Worm (Caenorhabditis elegans): Measurements from ENCODE around the gene ceh-39.

The ceh-39 gene

ce11 chrX:1888445-1889035 lies 32.6 kb upstream of the ceh-39 start (continued):
- TF ChIP-seq unc-62 (GFP tag; optimal IDR thresholded peaks at IDR 0.05 in 1 of 2) (peak in 1 of 2 experiments; percentile 12), unc-62 (tag; optimal IDR thresholded peaks at IDR 0.05) (no peak), mes-2 (tag; optimal IDR thresholded peaks at IDR 0.05; ENCODE audit: poor library complexity, severe bottlenecking) (peak; percentile 85), vab-7 (GFP tag; IDR thresholded peaks at IDR 0.05) (no peak), hmg-1.1 (GFP tag; IDR thresholded peaks at IDR 0.05) (peak; percentile 90), snpc-4 (tag; optimal IDR thresholded peaks at IDR 0.05) (no peak), T26A8.4 (GFP tag; IDR thresholded peaks at IDR 0.05) (no peak), egl-43 (GFP tag; IDR thresholded peaks at IDR 0.05) (no peak), nhr-6 (tag; optimal IDR thresholded peaks at IDR 0.05) (no peak), nhr-11 (tag; optimal IDR thresholded peaks at IDR 0.05) (peak; percentile 1), pqm-1 (tag; optimal IDR thresholded peaks at IDR 0.05) (no peak), Y105C5A.15 (GFP tag; IDR thresholded peaks at IDR 0.05) (no peak), tag-97 (GFP tag; IDR thresholded peaks at IDR 0.05) (no peak), nhr-28 (tag; optimal IDR thresholded peaks at IDR 0.05) (peak; percentile 27), nhr-10 (tag; optimal IDR thresholded peaks at IDR 0.05) (no peak), lin-13 (GFP tag; optimal IDR thresholded peaks at IDR 0.05) (no peak), nhr-48 (tag; optimal IDR thresholded peaks at IDR 0.05) (peak; percentile 26), F26F4.8 (GFP tag; conservative IDR thresholded peaks at IDR 0.05) (no peak), spr-1 (tag; optimal IDR thresholded peaks at IDR 0.05) (peak; percentile 40), lir-3 (tag; optimal IDR thresholded peaks at IDR 0.05) (peak; percentile 9), attf-4 (tag; optimal IDR thresholded peaks at IDR 0.05) (no peak), saeg-2 (GFP tag; IDR thresholded peaks at IDR 0.05) (no peak), lin-29 (GFP tag; IDR thresholded peaks at IDR 0.05) (no peak), daf-8 (GFP tag; IDR thresholded peaks at IDR 0.05) (no peak), ceh-20 (GFP tag; IDR thresholded peaks at IDR 0.05) (no peak), zfp-3 (GFP tag; conservative IDR thresholded peaks at IDR 0.05) (no peak), set-16 (GFP tag; IDR thresholded peaks at IDR 0.05) (no peak), unc-39 (tag; optimal IDR thresholded peaks at IDR 0.05) (no peak), F49E8.2 (tag; optimal IDR thresholded peaks at IDR 0.05; ENCODE audit: borderline replicate concordance) (no peak), nhr-237 (tag; optimal IDR thresholded peaks at IDR 0.05) (peak; percentile 43), ceh-32 (tag; optimal IDR thresholded peaks at IDR 0.05; ENCODE audit: poor library complexity) (no peak), nhr-41 (GFP tag; IDR thresholded peaks at IDR 0.05) (no peak), ama-1 (optimal IDR thresholded peaks at IDR 0.05) (no peak), dpl-1 (GFP tag; optimal IDR thresholded peaks at IDR 0.05) (no peak), spr-3 (GFP tag; optimal IDR thresholded peaks at IDR 0.05) (no peak), zfp-2 (tag; optimal IDR thresholded peaks at IDR 0.05) (no peak), zip-2 (tag; optimal IDR thresholded peaks at IDR 0.05) (peak; percentile 65), aly-2 (tag; optimal IDR thresholded peaks at IDR 0.05) (no peak), zip-11 (GFP tag; IDR thresholded peaks at IDR 0.05) (no peak), ceh-44 (GFP tag; IDR thresholded peaks at IDR 0.05) (no peak), Y5F2A.4 (GFP tag; optimal IDR thresholded peaks at IDR 0.05) (peak; percentile 2), mxl-3 (GFP tag; optimal IDR thresholded peaks at IDR 0.05) (peak; percentile 45), F44E2.7 (GFP tag; IDR thresholded peaks at IDR 0.05) (no peak), madf-9 (GFP tag; conservative IDR thresholded peaks at IDR 0.05) (no peak), ceh-28 (tag; optimal IDR thresholded peaks at IDR 0.05) (no peak), dve-1 (tag; optimal IDR thresholded peaks at IDR 0.05; ENCODE audit: insufficient read depth) (no peak), R02D3.7 (tag; optimal IDR thresholded peaks at IDR 0.05) (no peak), madf-5 (GFP tag; IDR thresholded peaks at IDR 0.05) (no peak), ztf-11 (tag; optimal IDR thresholded peaks at IDR 0.05) (no peak), nhr-25 (tag; optimal IDR thresholded peaks at IDR 0.05; ENCODE audit: borderline replicate concordance, insufficient read depth) (no peak), cey-2 (tag; optimal IDR thresholded peaks at IDR 0.05; ENCODE audit: borderline replicate concordance, insufficient read depth) (no peak), sdz-12 (GFP tag; optimal IDR thresholded peaks at IDR 0.05) (no peak)
